Worm (Caenorhabditis elegans) whole organism, L3 larva: ENCODE results near the gene cky-1.

ENCODE experiments used
- R02D3.7 ChIP-seq: fragments of 150-350 bp; optimal IDR thresholded peaks from 2 replicates; lab custom pipeline; 2014; ENCODE audit warnings: missing biosample characterization, missing genetic modification characterization
- ZK546.5 ChIP-seq: sonication (generic microtip); optimal IDR thresholded peaks from 2 replicates; lab custom pipeline; 2017; ENCODE audit warnings: missing biosample characterization, missing genetic modification characterization
- ama-1 ChIP-seq: fragments of 150-350 bp; optimal IDR thresholded peaks from 2 replicates; lab custom pipeline; 2018
- ceh-28 ChIP-seq: fragments of 150-350 bp; optimal IDR thresholded peaks from 2 replicates; lab custom pipeline; 2014; ENCODE audit warnings: missing biosample characterization, missing genetic modification reagents, missing genetic modification characterization
- ceh-82 ChIP-seq: fragments of 150-350 bp; optimal IDR thresholded peaks from 2 replicates; lab custom pipeline; 2014; ENCODE audit warnings: missing biosample characterization, missing genetic modification characterization
- ceh-9 ChIP-seq: sonication (generic microtip); optimal IDR thresholded peaks from 2 replicates; lab custom pipeline; 2018; ENCODE audit warnings: missing biosample characterization, missing genetic modification characterization
- egl-27 ChIP-seq: sonication (generic microtip); optimal IDR thresholded peaks from 4 replicates; lab custom pipeline; 2017; ENCODE audit warnings: missing biosample characterization, missing genetic modification reagents, missing genetic modification characterization
- egl-5 ChIP-seq: fragments of 150-350 bp; optimal IDR thresholded peaks from 2 replicates; lab custom pipeline; 2017; ENCODE audit warnings: missing biosample characterization, missing genetic modification reagents, missing genetic modification characterization, inconsistent platforms
- elt-3 ChIP-seq, 3 experiments: fragments of 150-350 bp in 1 of 3; sonication (generic microtip) in 2 of 3; optimal IDR thresholded peaks; 2 replicates in 2 of 3; 4 replicates in 1 of 3; lab custom pipeline; 2014 to 2017; ENCODE audit warnings: missing biosample characterization in 3 of 3, missing genetic modification characterization in 3 of 3
- eor-1 ChIP-seq, 2 experiments: fragments of 150-350 bp; optimal IDR thresholded peaks; 2 replicates each; lab custom pipeline; 2014 to 2018; ENCODE audit warnings: missing biosample characterization in 2 of 2, missing genetic modification characterization in 2 of 2
- fkh-10 ChIP-seq: sonication (generic microtip); optimal IDR thresholded peaks from 2 replicates; lab custom pipeline; 2017; ENCODE audit warnings: missing biosample characterization, missing genetic modification reagents, missing genetic modification characterization
- fkh-2 ChIP-seq: fragments of 150-350 bp; optimal IDR thresholded peaks from 2 replicates; lab custom pipeline; 2014; ENCODE audit warnings: missing biosample characterization, missing genetic modification reagents, missing genetic modification characterization
- hmg-11 ChIP-seq: sonication (generic microtip); optimal IDR thresholded peaks from 2 replicates; lab custom pipeline; 2016; ENCODE audit warnings: missing genetic modification characterization, missing compliant biosample characterization
- jun-1 ChIP-seq: fragments of 150-350 bp; optimal IDR thresholded peaks from 2 replicates; lab custom pipeline; 2014; ENCODE audit warnings: missing biosample characterization, missing genetic modification reagents, missing genetic modification characterization
- lin-15B ChIP-seq: fragments of 150-350 bp; optimal IDR thresholded peaks from 2 replicates; lab custom pipeline; 2014; ENCODE audit warnings: missing biosample characterization, missing genetic modification characterization
- lin-39 ChIP-seq: fragments of 150-350 bp; optimal IDR thresholded peaks from 2 replicates; lab custom pipeline; 2018; ENCODE audit warnings: missing biosample characterization, missing genetic modification reagents, missing genetic modification characterization
- lsy-12 ChIP-seq: sonication (generic microtip); optimal IDR thresholded peaks from 2 replicates; lab custom pipeline; 2016; ENCODE audit warnings: mild to moderate bottlenecking, missing genetic modification characterization, missing compliant biosample characterization
- mdl-1 ChIP-seq: fragments of 150-350 bp; optimal IDR thresholded peaks from 2 replicates; lab custom pipeline; 2014; ENCODE audit warnings: missing biosample characterization, missing genetic modification characterization
- mml-1 ChIP-seq: fragments of 150-350 bp; sonication (generic microtip); optimal IDR thresholded peaks from 3 replicates; lab custom pipeline; 2014; ENCODE audit warnings: missing biosample characterization, missing genetic modification characterization
- nfya-1 ChIP-seq: sonication (generic microtip); optimal IDR thresholded peaks from 2 replicates; lab custom pipeline; 2017; ENCODE audit warnings: missing genetic modification characterization, mild to moderate bottlenecking, missing compliant biosample characterization, antibody characterized with exemption, moderate library complexity; ENCODE audit not compliant: insufficient read depth
- nhr-11 ChIP-seq: fragments of 150-350 bp; optimal IDR thresholded peaks from 2 replicates; lab custom pipeline; 2014; ENCODE audit warnings: missing biosample characterization, missing genetic modification characterization
- nhr-12 ChIP-seq: fragments of 150-350 bp; optimal IDR thresholded peaks from 2 replicates; lab custom pipeline; 2014; ENCODE audit warnings: missing biosample characterization, missing genetic modification characterization
- nhr-23 ChIP-seq: fragments of 150-350 bp; optimal IDR thresholded peaks from 2 replicates; lab custom pipeline; 2014; ENCODE audit warnings: missing biosample characterization, missing genetic modification reagents, missing genetic modification characterization
- nhr-237 ChIP-seq: fragments of 150-350 bp; optimal IDR thresholded peaks from 2 replicates; lab custom pipeline; 2014; ENCODE audit warnings: missing biosample characterization, missing genetic modification characterization
- nhr-25 ChIP-seq: sonication (generic microtip); optimal IDR thresholded peaks from 2 replicates; lab custom pipeline; 2017; ENCODE audit warnings: missing biosample characterization, missing genetic modification characterization
- nhr-28 ChIP-seq: fragments of 150-350 bp; optimal IDR thresholded peaks from 2 replicates; lab custom pipeline; 2014; ENCODE audit warnings: missing biosample characterization, missing genetic modification characterization
- nhr-43 ChIP-seq: sonication (generic microtip); optimal IDR thresholded peaks from 2 replicates; lab custom pipeline; 2016; ENCODE audit warnings: mild to moderate bottlenecking, missing genetic modification characterization, missing compliant biosample characterization; ENCODE audit not compliant: poor library complexity, severe bottlenecking
- nhr-67 ChIP-seq: fragments of 150-350 bp; optimal IDR thresholded peaks from 2 replicates; lab custom pipeline; 2014; ENCODE audit warnings: missing biosample characterization, missing genetic modification characterization
- nhr-76 ChIP-seq: fragments of 150-350 bp; sonication (generic microtip); optimal IDR thresholded peaks from 5 replicates; lab custom pipeline; 2014; ENCODE audit warnings: missing biosample characterization, missing genetic modification characterization
- nhr-77 ChIP-seq: fragments of 150-350 bp; optimal IDR thresholded peaks from 2 replicates; lab custom pipeline; 2014; ENCODE audit warnings: missing biosample characterization, missing genetic modification characterization
- pha-4 ChIP-seq: fragments of 150-350 bp; optimal IDR thresholded peaks from 2 replicates; lab custom pipeline; 2014; ENCODE audit warnings: missing biosample characterization, missing genetic modification reagents, missing genetic modification characterization
- pqm-1 ChIP-seq: fragments of 150-350 bp; optimal IDR thresholded peaks from 2 replicates; lab custom pipeline; 2017; ENCODE audit warnings: missing biosample characterization, missing genetic modification characterization, inconsistent platforms
- skn-1 ChIP-seq: fragments of 150-350 bp; optimal IDR thresholded peaks from 2 replicates; lab custom pipeline; 2014; ENCODE audit warnings: missing biosample characterization, missing genetic modification characterization
- snpc-4 ChIP-seq: fragments of 150-350 bp; optimal IDR thresholded peaks from 2 replicates; lab custom pipeline; 2014; ENCODE audit warnings: missing biosample characterization, missing genetic modification characterization
- tbx-2 ChIP-seq: sonication (generic microtip); optimal IDR thresholded peaks from 2 replicates; lab custom pipeline; 2016; ENCODE audit warnings: mild to moderate bottlenecking, missing genetic modification characterization, missing compliant biosample characterization
- unc-62 ChIP-seq: fragments of 150-350 bp; sonication (generic microtip); optimal IDR thresholded peaks from 4 replicates; lab custom pipeline; 2014; ENCODE audit warnings: missing biosample characterization, missing genetic modification reagents, missing genetic modification characterization
- zag-1 ChIP-seq: fragments of 150-350 bp; optimal IDR thresholded peaks from 2 replicates; lab custom pipeline; 2014; ENCODE audit warnings: missing biosample characterization, missing genetic modification characterization
- ztf-11 ChIP-seq: fragments of 150-350 bp; optimal IDR thresholded peaks from 2 replicates; lab custom pipeline; 2014; ENCODE audit warnings: missing biosample characterization, missing genetic modification characterization

The cky-1 gene

DNA sequence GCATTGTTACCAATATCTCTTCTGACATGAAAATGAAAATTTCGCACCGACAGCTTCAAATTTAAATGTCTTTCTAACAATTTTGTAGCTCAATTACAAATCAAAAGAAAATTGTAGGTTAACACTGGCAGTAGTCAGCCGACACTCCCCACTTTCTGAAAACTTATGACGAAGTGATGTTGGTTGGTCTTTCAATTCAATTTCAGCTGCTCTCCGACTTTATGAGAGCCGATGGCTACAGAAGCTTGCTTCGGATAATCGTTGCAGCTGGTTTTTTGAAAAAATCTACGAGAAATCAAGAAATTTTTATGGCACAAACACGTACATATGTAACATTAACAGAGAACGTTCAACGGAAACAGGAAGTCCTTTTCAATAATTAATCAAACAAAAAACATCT is 48.4 kb downstream of the cky-1 start, which contains the start of gene sre-20:
Gene sre-20 (minus strand): TSS at position 101 of the 400 bp plus-strand sequence.
- no peak for TF ChIP-seq egl-27
- no peak for TF ChIP-seq mdl-1
- no peak for TF ChIP-seq hmg-11 (tag; lab: Kevin White, UChicago)
- TF ChIP-seq eor-1 (tag; optimal IDR thresholded peaks at IDR 0.05; lab: Kevin White, UChicago), result no peak
- TF ChIP-seq nhr-76, result no peak
- TF ChIP-seq pha-4 (tag; lab: Kevin White, UChicago), result no peak
- TF ChIP-seq nhr-25 (tag; lab: Kevin White, UChicago), result no peak
- no peak for TF ChIP-seq nhr-23
- no peak for TF ChIP-seq R02D3.7 (tag; lab: Kevin White, UChicago)
- TF ChIP-seq lin-39, result no peak
- TF ChIP-seq skn-1 (tag; lab: Kevin White, UChicago), result no peak
- no peak for TF ChIP-seq unc-62 (GFP tag; lab: Kevin White, UChicago)
- TF ChIP-seq elt-3 (tag; optimal IDR thresholded peaks at IDR 0.05; lab: Kevin White, UChicago), result no peak
- TF ChIP-seq nfya-1 (tag; lab: Kevin White, UChicago), result no peak

DNA sequence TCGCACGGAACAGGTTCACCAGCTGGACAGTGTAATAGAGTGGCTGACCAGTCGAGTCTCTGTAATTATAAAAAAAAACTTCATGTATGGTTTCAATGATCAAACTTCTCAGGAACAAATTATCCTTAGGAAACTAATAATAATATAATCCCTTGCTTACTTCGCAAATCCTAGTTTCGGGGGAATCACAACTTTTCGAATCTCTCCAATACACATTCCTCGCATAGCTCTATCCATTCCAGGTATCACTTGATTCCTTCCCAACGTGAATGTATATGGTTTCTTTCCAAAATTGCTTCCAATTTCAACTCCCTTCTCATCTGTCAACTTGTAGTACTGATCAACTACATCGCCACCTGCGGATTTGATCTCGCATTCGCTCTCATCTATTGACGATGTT is 49.8 kb downstream of the cky-1 start:
- TF ChIP-seq zag-1 (tag; lab: Kevin White, UChicago), result no peak
- no peak for TF ChIP-seq nhr-11 (tag; lab: Kevin White, UChicago)
- no peak for TF ChIP-seq ztf-11 (tag; lab: Kevin White, UChicago)
- TF ChIP-seq tbx-2, result no peak
- TF ChIP-seq hmg-11 (tag; lab: Kevin White, UChicago), result no peak
- no peak for TF ChIP-seq lin-15B (tag; lab: Kevin White, UChicago)
- TF ChIP-seq R02D3.7 (tag; lab: Kevin White, UChicago), result no peak
- TF ChIP-seq nhr-12 (tag; lab: Kevin White, UChicago), result no peak
- TF ChIP-seq ama-1 (lab: Kevin White, UChicago), result no peak
- TF ChIP-seq lsy-12 (tag; lab: Kevin White, UChicago), result no peak
- TF ChIP-seq nhr-77 (tag; lab: Kevin White, UChicago), result no peak
- no peak for TF ChIP-seq ceh-28 (tag; lab: Kevin White, UChicago)
- TF ChIP-seq egl-27, result no peak
- no peak for TF ChIP-seq ceh-9 (tag; lab: Kevin White, UChicago)
- no peak for TF ChIP-seq lin-39
- no peak for TF ChIP-seq pha-4 (tag; lab: Kevin White, UChicago)
- TF ChIP-seq unc-62 (GFP tag; lab: Kevin White, UChicago), result no peak
- TF ChIP-seq ceh-82, result no peak
- no peak for TF ChIP-seq fkh-2

DNA sequence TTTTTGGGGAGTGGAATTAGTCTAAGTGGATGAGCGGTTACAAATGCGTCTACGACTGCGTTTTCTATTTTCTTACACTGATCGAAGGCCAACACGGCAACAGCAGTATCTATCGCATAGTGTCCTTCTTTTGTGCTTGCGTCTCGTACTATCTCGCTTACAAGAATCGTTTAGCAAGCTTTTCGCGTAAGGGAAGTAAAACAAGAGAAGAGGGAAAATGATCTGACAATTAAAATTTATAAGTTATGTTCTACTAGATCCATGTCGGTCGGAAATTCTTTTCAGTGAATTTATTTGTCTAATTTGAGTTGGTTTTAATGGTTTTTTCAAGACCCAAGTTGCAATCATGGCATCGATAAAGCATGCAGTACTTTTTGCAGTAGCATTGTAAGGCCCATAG is 50.5 kb downstream of the cky-1 start, which contains the start of gene fkb-4:
Gene fkb-4 (minus strand): TSS at position 101 of the 400 bp plus-strand sequence.
- peak; percentile 44 for TF ChIP-seq nhr-25 (tag; lab: Kevin White, UChicago)
- TF ChIP-seq fkh-10 (GFP tag; lab: Kevin White, UChicago), result no peak

DNA sequence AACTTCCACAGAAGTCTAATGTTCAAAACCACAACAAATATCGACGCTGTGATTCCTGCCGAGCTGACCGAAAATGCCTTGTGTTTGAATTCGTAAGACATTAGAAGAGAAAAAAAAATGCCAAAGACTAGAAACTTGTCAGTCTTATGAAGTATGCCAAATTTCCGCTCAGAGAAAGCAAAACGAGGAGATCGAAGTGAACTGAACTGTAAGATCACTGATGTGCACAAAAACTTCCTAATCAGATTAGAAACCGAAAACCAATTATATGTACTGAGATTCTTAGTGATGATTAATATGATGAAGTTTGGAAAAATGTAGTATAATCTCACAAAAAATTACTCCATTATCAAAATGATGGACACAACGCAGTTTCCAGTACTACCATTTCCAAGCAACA is 51.9 kb downstream of the cky-1 start, which contains the start of gene srbc-44:
Gene srbc-44 (minus strand): TSS at position 101 of the 400 bp plus-strand sequence.
- TF ChIP-seq pqm-1 (tag; lab: Kevin White, UChicago), result no peak
- no peak for TF ChIP-seq nhr-237 (tag; lab: Kevin White, UChicago)
- no peak for TF ChIP-seq eor-1 (tag; optimal IDR thresholded peaks at IDR 0.05; lab: Kevin White, UChicago)
- no peak for TF ChIP-seq ama-1 (lab: Kevin White, UChicago)
- TF ChIP-seq hmg-11 (tag; lab: Kevin White, UChicago), result no peak
- no peak for TF ChIP-seq egl-27
- TF ChIP-seq nhr-28 (tag; lab: Kevin White, UChicago), result no peak
- TF ChIP-seq nhr-25 (tag; lab: Kevin White, UChicago), result no peak
- TF ChIP-seq nhr-67 (tag; lab: Kevin White, UChicago), result no peak
- no peak for TF ChIP-seq skn-1 (tag; lab: Kevin White, UChicago)
- no peak for TF ChIP-seq nhr-77 (tag; lab: Kevin White, UChicago)
- no peak for TF ChIP-seq fkh-10 (GFP tag; lab: Kevin White, UChicago)
- TF ChIP-seq nfya-1 (tag; lab: Kevin White, UChicago), result no peak
- no peak for TF ChIP-seq lin-39
- TF ChIP-seq nhr-76, result no peak
- no peak for TF ChIP-seq mml-1 (tag; lab: Kevin White, UChicago)

DNA sequence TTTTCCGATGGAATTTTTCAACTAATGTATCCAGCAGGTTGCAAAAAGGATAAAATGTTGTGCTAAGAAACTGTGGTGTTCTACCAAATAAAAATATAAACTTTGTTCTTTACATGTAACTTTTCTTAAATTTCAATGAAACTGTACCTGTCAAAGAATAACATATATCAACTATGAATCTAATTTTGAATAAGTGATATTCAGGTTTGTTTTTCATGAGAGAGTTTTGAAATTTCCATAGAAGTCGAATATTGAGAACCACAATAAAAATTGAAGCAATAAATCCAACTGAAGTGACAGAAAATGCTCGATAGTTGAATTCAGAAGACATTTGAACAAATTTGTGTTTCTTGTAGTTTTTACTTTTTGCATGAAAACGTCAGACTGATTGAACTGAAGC is 53.7 kb downstream of the cky-1 start, which contains the start of gene srbc-43:
Gene srbc-43 (minus strand): TSS at position 331 of the 400 bp plus-strand sequence.
- TF ChIP-seq R02D3.7 (tag; lab: Kevin White, UChicago), result no peak
- no peak for TF ChIP-seq egl-5 (tag; lab: Kevin White, UChicago)
- TF ChIP-seq nhr-43 (tag; lab: Kevin White, UChicago), result no peak
- TF ChIP-seq fkh-2, result no peak
- no peak for TF ChIP-seq nhr-11 (tag; lab: Kevin White, UChicago)
- TF ChIP-seq hmg-11 (tag; lab: Kevin White, UChicago), result no peak
- TF ChIP-seq snpc-4 (tag; lab: Kevin White, UChicago), result no peak
- no peak for TF ChIP-seq tbx-2
- TF ChIP-seq zag-1 (tag; lab: Kevin White, UChicago), result no peak
- no peak for TF ChIP-seq ztf-11 (tag; lab: Kevin White, UChicago)
- no peak for TF ChIP-seq jun-1 (tag; lab: Kevin White, UChicago)
- TF ChIP-seq nhr-237 (tag; lab: Kevin White, UChicago), result no peak
- no peak for TF ChIP-seq nhr-12 (tag; lab: Kevin White, UChicago)
- TF ChIP-seq pha-4 (tag; lab: Kevin White, UChicago), result no peak
- no peak for TF ChIP-seq ZK546.5
